Worm (Caenorhabditis elegans) whole organism, early embryonic: ENCODE data around the gene F56C9.8.

ENCODE experiments used
- B0310.2 ChIP-seq: sonication (generic microtip); optimal IDR thresholded peaks from 2 replicates; lab custom pipeline; 2016; ENCODE audit warnings: mild to moderate bottlenecking, missing genetic modification characterization, missing compliant biosample characterization
- F13C5.2 ChIP-seq: sonication (generic microtip); optimal IDR thresholded peaks from 2 replicates; lab custom pipeline; 2017; ENCODE audit warnings: mild to moderate bottlenecking, missing genetic modification characterization, inconsistent platforms, missing compliant biosample characterization
- aly-1 ChIP-seq: sonication (generic microtip); optimal IDR thresholded peaks from 2 replicates; lab custom pipeline; 2016; ENCODE audit warnings: missing genetic modification characterization, missing compliant biosample characterization
- ama-1 ChIP-seq: fragments of 150-350 bp; optimal IDR thresholded peaks from 2 replicates; lab custom pipeline; 2014
- ceh-36 ChIP-seq: sonication (generic microtip); optimal IDR thresholded peaks from 2 replicates; lab custom pipeline; 2016; ENCODE audit warnings: missing genetic modification characterization, inconsistent platforms, missing compliant biosample characterization
- ets-7 ChIP-seq: sonication (generic microtip); optimal IDR thresholded peaks from 2 replicates; lab custom pipeline; 2016; ENCODE audit warnings: missing genotype, missing genetic modification characterization, missing compliant biosample characterization
- flt-1 ChIP-seq: fragments of 200-800 bp; sonication (Bioruptor generic); IDR thresholded peaks from 2 replicates; pipeline ENCODE4 v1.3.6; 2022; ENCODE audit warnings: missing genetic modification characterization, missing compliant biosample characterization
- hmg-4 ChIP-seq: fragments of 200-800 bp; sonication (Bioruptor generic); optimal IDR thresholded peaks from 2 replicates; lab custom pipeline; 2018; ENCODE audit warnings: mild to moderate bottlenecking, missing genetic modification characterization, missing compliant biosample characterization
- hnd-1 ChIP-seq: sonication (generic microtip); optimal IDR thresholded peaks from 2 replicates; lab custom pipeline; 2016; ENCODE audit warnings: missing genetic modification characterization, missing compliant biosample characterization
- pes-1 ChIP-seq: fragments of 200-800 bp; sonication (Bioruptor generic); IDR thresholded peaks from 2 replicates; pipeline ENCODE4 v1.3.6; 2022; ENCODE audit warnings: missing genetic modification reagents, missing genetic modification characterization, missing compliant biosample characterization
- scrt-1 ChIP-seq: fragments of 200-800 bp; sonication (Bioruptor generic); IDR thresholded peaks from 2 replicates; pipeline ENCODE4 v1.3.6; 2022; ENCODE audit warnings: missing genetic modification characterization, missing compliant biosample characterization
- tbx-11 ChIP-seq: fragments of 200-800 bp; sonication (Bioruptor generic); IDR thresholded peaks from 2 replicates; pipeline ENCODE4 v1.3.6; 2022; ENCODE audit warnings: missing genetic modification characterization, missing compliant biosample characterization
- tbx-37 ChIP-seq: fragments of 200-800 bp; sonication (Bioruptor generic); conservative IDR thresholded peaks from 2 replicates; pipeline ENCODE4 v1.3.6; 2022; ENCODE audit warnings: missing genetic modification reagents, missing genetic modification characterization, missing compliant biosample characterization
- tra-4 ChIP-seq: sonication (generic microtip); optimal IDR thresholded peaks from 2 replicates; lab custom pipeline; 2017; ENCODE audit warnings: missing genetic modification characterization, missing compliant biosample characterization

ce11 chrIII:7304961-7305648 lies 14.2 kb downstream of the F56C9.8 start:
- TF ChIP-seq scrt-1 = no peak
- TF ChIP-seq ceh-36 = no peak
- no peak for TF ChIP-seq hmg-4 (GFP tag; lab: Kevin White, UChicago)
- no peak for TF ChIP-seq flt-1
- TF ChIP-seq pes-1 (GFP tag; lab: Robert Waterston, UW) = no peak
- no peak for TF ChIP-seq ama-1 (lab: Kevin White, UChicago)
- TF ChIP-seq tbx-11 (GFP tag; lab: Robert Waterston, UW) = no peak
- TF ChIP-seq hnd-1 = no peak
- no peak for TF ChIP-seq ets-7
- no peak for TF ChIP-seq B0310.2 (tag; lab: Kevin White, UChicago)
- no peak for TF ChIP-seq tra-4 (tag; lab: Kevin White, UChicago)
- TF ChIP-seq tbx-37 (GFP tag; lab: Robert Waterston, UW) = no peak
- TF ChIP-seq F13C5.2 (tag; lab: Kevin White, UChicago) = no peak
- no peak for TF ChIP-seq aly-1 (tag; lab: Kevin White, UChicago)
